Worm (Caenorhabditis elegans): ENCODE results near the gene B0250.8.
"Not testable (repeated sequence)": the region's sequence is repeated elsewhere in the genome, so short reads cannot be mapped to it uniquely, and the experiment has no call there.

B0250.8 gene

ce11 chrV:20470385-20470784, at the start of gene B0250.8:
B0250.8 (minus strand) TSS chrV:20470485.
- TF ChIP-seq him-1 (tag; optimal IDR thresholded peaks at IDR 0.05), result no peak
- no peak for TF ChIP-seq dao-5 (tag; optimal IDR thresholded peaks at IDR 0.05)
- TF ChIP-seq W03F9.2 (tag; optimal IDR thresholded peaks at IDR 0.05), result no peak

DNA sequence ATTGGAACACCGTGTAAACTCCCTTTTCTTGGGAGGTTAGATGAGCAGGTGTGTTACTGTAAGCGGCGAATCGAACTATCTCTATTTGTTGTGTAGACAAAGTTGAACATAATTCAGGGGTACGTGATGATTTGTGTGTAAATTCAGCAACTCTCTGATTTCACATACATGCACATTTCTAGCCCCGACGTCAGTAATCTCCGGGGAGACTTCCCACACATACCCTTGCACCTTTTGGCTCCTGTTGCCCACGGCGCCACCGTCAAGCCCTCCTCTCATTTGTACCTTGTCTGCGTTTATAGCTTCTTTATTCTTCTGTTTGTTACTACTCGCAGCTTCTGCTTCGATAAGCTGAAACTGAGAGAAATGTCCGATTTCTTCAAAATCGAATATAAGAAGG, 48.6 kb upstream of the B0250.8 start, which contains the start of gene Y38H6C.25:
TSS of gene Y38H6C.25 (plus strand) at position 301 of the 400 bp plus-strand sequence.
- TF ChIP-seq dao-5 (tag; optimal IDR thresholded peaks at IDR 0.05) (no peak), him-1 (tag; optimal IDR thresholded peaks at IDR 0.05) (no peak), W03F9.2 (tag; optimal IDR thresholded peaks at IDR 0.05) (no peak)

DNA sequence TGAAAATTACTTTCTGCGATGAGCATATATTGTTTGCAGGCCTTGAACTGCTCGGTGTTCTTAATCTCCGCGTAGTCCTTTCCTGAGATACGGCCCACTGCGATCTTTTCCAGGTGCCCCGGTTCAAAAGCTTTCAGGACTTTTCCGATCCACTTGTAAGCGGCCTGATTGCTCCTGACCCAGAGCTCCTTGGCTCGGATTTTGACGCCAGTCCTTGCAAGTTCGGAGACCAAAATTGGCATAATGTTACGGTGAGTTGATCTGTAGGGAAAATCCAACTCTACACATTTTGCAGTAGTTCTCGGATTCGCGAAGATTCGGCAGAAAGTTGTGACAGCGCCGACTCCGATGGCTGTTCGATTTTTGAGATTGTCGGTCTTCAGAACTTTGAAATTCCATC, 46.7 kb upstream of the B0250.8 start:
- no peak for TF ChIP-seq him-1 (tag; optimal IDR thresholded peaks at IDR 0.05)
- TF ChIP-seq W03F9.2 (tag; optimal IDR thresholded peaks at IDR 0.05), result no peak
- no peak for TF ChIP-seq dao-5 (tag; optimal IDR thresholded peaks at IDR 0.05)

DNA sequence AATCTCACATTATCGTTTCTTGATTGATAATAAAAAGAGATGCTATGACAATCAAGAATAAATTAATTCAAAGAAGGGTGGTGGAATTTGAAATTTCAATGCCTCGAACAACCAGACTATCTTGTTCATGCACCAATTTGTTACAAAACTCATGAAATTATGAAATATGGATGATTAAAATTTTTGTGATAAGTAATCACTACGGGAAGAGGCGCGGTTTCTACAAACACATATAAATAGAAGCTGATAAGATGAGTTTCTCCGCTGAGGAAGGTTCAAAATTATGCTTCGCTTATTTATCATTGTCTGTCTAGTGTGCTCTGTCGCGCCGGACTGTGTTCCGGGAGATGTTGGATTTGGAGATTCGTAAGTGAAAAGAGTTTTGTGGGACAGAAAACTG, 44.2 kb upstream of the B0250.8 start:
- TF ChIP-seq W03F9.2 (tag; optimal IDR thresholded peaks at IDR 0.05) (no peak), dao-5 (tag; optimal IDR thresholded peaks at IDR 0.05) (no peak), him-1 (tag; optimal IDR thresholded peaks at IDR 0.05) (no peak)

DNA sequence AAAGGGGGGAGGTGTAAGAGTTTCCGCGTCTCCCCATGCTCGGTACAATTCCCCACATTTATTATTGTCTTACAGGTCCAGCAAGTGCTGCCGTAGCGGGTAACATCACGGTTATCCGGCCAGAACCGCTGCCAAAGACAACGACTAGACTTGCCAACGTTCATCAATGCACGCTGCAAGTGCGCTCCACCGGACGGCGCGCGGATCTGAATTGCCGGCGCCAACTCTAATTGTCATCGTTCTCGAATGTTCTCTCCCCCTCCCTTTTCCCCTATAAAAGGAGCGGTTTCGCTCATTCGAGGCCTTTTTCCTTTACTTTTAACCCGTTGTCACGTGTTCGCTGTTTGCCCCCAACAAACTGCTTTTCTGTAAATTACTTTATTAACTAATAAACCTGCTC, 43.4 kb upstream of the B0250.8 start, which contains the start of gene Y38H6C.8:
TSS of gene Y38H6C.8 (plus strand) at position 301 of the 400 bp plus-strand sequence.
- TF ChIP-seq him-1, W03F9.2, dao-5 (tag; optimal IDR thresholded peaks at IDR 0.05): not testable (repeated sequence)

- TF ChIP-seq W03F9.2 (tag; optimal IDR thresholded peaks at IDR 0.05) (no peak), him-1 (tag; optimal IDR thresholded peaks at IDR 0.05) (no peak), dao-5 (tag; optimal IDR thresholded peaks at IDR 0.05) (no peak)
Observed at ce11 chrV:20509427-20509826, 39.1 kb upstream of the B0250.8 start.

DNA sequence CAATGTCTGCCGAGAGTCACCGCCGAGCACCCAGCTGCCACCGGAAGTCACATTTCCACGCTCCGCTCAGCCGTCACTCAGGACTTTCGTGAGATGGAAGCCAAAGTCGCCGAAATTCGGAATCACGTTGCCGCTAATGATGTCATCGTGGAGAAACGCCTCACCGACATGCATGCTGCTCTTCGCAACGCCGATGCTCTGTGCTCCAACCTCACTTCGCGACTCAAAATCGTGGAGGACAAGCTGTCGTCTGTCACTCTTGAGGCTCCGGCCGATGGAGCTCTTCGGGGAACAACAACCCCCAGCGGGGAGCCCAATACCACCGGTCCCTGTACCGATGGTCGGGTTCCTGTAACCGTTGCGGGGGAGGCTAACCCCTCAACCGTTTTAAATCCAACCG, 36.3 kb upstream of the B0250.8 start:
- no peak for TF ChIP-seq dao-5 (tag; optimal IDR thresholded peaks at IDR 0.05)
- no peak for TF ChIP-seq him-1 (tag; optimal IDR thresholded peaks at IDR 0.05)
- no peak for TF ChIP-seq W03F9.2 (tag; optimal IDR thresholded peaks at IDR 0.05)

DNA sequence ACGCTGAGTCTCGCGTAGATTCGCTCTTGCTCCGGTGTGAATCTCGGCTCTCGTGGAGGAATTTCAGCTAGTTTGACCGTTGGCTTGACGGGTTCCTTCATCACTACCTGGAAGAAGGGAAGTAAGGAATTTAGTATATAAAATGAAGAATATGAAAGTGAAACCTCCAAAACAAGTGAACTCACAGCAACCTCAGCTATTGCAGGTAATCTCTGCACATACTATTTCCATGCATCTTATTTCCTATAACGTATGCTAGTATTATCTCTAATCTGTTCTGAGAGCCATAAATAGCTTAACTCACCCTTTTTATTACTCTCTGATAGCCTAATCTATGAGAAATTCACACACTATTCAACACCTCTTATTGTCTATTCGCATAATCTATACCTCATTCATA, 34.7 kb upstream of the B0250.8 start, which contains the start of gene Y38H6C.4:
TSS of gene Y38H6C.4 (minus strand) at position 101 of the 400 bp plus-strand sequence.
- TF ChIP-seq dao-5 (tag; optimal IDR thresholded peaks at IDR 0.05) (no peak), W03F9.2 (tag; optimal IDR thresholded peaks at IDR 0.05) (no peak), him-1 (tag; optimal IDR thresholded peaks at IDR 0.05) (no peak)

- TF ChIP-seq W03F9.2 (tag; optimal IDR thresholded peaks at IDR 0.05), result no peak
- TF ChIP-seq dao-5 (tag; optimal IDR thresholded peaks at IDR 0.05), result no peak
- no peak for TF ChIP-seq him-1 (tag; optimal IDR thresholded peaks at IDR 0.05)
Observed at ce11 chrV:20500405-20500804, 30.1 kb upstream of the B0250.8 start, which contains the start of gene dct-14. dct-14 (minus strand) TSS chrV:20500505.

ce11 chrV:20499642-20500041, 29.4 kb upstream of the B0250.8 start:
- no peak for TF ChIP-seq him-1 (tag; optimal IDR thresholded peaks at IDR 0.05)

DNA sequence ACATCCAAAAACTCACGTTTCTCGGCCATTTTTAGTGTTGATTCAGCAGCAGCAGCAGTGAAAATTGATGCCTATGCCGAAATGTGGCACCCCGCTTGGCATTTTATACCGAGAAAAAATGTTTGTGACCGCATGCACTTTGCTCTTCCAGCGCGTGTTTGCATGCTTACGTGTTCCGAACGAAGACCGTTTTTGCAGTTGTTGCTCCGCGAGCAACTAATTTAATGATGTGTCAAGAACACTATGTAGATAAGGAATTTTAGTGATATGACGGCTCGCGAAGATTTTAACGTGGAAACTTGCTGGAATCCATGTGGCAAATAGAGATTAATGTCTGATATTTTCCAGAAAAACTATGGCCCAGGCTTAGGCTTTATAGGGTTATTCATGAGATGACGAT, 28.7 kb upstream of the B0250.8 start, which contains the start of gene dct-16:
TSS of gene dct-16 (minus strand) at position 78 of the 400 bp plus-strand sequence.
- TF ChIP-seq him-1 (tag; optimal IDR thresholded peaks at IDR 0.05), result no peak
- no peak for TF ChIP-seq W03F9.2 (tag; optimal IDR thresholded peaks at IDR 0.05)
- TF ChIP-seq dao-5 (tag; optimal IDR thresholded peaks at IDR 0.05), result no peak

DNA sequence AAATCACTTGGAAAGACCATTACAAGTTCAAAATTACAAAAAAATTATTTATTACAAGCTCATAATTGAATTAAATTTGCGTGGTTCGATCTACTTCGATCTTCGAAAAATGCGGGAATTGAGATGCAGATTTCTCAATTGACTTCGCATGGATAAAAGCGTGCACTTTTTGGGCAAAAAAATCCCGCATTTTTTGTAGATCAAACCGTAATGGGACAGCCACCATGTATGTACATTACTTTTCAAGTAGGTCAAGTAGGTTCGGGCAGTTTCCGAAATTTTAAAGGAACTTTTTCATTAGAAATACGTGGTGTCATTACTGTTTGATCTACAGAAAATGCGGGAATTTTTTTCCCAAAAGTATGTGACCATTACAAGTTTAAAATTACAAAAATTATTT, 27.3 kb upstream of the B0250.8 start:
- TF ChIP-seq him-1 (tag; optimal IDR thresholded peaks at IDR 0.05), result no peak

DNA sequence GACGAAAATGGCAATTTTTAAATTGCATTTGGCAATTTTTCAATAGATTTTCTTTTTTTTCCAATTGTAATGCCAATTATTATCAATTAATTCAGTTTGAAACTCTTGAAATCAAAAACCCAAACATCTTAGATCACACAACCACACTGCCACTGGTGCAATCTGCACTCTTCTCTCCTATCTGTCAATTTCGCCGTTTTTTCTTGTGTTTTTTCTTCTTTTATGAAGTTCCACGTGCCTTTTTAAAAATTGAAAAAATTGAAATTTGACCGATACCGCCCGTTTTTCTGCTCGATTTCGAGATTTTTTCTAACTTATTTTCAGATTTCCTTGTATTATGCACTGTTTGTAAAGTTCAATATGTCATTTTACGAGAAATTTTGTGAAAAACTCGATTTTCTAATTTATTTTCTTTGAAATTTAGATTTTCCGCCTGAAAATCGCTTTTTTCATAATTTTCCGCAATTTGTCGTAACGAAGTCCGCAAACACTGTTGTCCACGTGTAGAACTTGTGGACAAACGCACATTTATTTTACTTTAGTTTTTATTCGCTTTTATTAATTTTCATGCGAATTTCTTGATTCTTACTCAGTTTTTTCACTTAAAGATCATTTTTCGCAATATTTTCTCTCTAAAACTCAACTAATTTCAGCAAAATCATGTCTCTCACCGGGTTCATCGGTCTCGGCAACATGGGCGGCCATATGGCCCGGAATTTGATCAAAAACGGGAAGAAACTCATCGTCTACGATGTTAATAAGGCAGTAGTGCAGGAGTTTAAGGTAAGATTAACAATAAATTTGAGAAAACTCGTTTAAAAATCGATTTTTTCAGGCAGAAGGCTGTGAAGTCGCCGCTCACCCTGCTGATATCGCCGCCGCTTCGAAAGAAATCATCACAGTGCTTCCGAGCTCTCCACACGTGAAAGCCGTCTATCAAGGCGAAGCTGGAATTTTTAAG, 23.3 kb upstream of the B0250.8 start, which contains the start of gene B0250.5:
TSS of gene B0250.5 (plus strand) at position 654 of the 961 bp plus-strand sequence.
- TF ChIP-seq dao-5 (tag; optimal IDR thresholded peaks at IDR 0.05) (no peak), him-1 (tag; optimal IDR thresholded peaks at IDR 0.05) (no peak), W03F9.2 (tag; optimal IDR thresholded peaks at IDR 0.05) (no peak)

DNA sequence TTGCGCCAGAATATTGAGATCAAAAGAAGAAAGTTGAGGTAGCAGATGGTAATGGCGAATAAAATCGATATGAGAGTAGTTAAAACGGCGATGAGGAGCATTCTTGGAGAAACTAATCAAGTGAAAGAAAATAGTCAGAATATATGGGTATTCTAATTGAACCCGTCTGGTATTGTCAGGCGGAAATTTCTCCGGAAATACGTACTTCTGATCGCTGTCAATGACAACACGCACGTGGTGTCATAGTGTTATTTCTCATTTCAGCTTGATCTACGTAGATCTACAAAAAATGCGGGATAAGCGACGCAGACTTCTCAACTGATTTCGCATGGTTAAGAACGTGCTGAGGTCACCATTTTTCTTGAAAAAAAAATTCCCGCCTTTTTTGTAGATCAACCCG, 22.1 kb upstream of the B0250.8 start, which contains the start of gene srbc-79:
TSS of gene srbc-79 (minus strand) at position 101 of the 400 bp plus-strand sequence.
- TF ChIP-seq W03F9.2 (tag; optimal IDR thresholded peaks at IDR 0.05), result no peak
- TF ChIP-seq dao-5 (tag; optimal IDR thresholded peaks at IDR 0.05), result no peak
- TF ChIP-seq him-1 (tag; optimal IDR thresholded peaks at IDR 0.05), result no peak
